Fruit fly (Drosophila melanogaster): ENCODE data around the gene Pxn.

The Pxn gene

dm6 chr3L:2632763-2633100 is 2.9 kb upstream of the Pxn start (continued):
- no peak for TF ChIP-seq CG11294 (GFP tag; IDR thresholded peaks at IDR 0.05)
- TF ChIP-seq CG8319 (GFP tag; optimal IDR thresholded peaks at IDR 0.05), result no peak
- TF ChIP-seq cyc (GFP tag; optimal IDR thresholded peaks at IDR 0.05), result no peak
- no peak for TF ChIP-seq svp (GFP tag)
- no peak for TF ChIP-seq CG31627 (GFP tag; optimal IDR thresholded peaks at IDR 0.05)
- no peak for TF ChIP-seq CG6792 (GFP tag; optimal IDR thresholded peaks at IDR 0.05)
- no peak for TF ChIP-seq Hr39 (GFP tag; optimal IDR thresholded peaks at IDR 0.05)
- no peak for TF ChIP-seq Blimp-1 (GFP tag; optimal IDR thresholded peaks at IDR 0.05)
- TF ChIP-seq vri (GFP tag; optimal IDR thresholded peaks at IDR 0.05), result no peak
- TF ChIP-seq fd85E (GFP tag; optimal IDR thresholded peaks at IDR 0.05), result no peak
- TF ChIP-seq lz (GFP tag; optimal IDR thresholded peaks at IDR 0.05), result no peak

dm6 chr3L:2632048-2632762 is 2.3 kb upstream of the Pxn start:
- TF ChIP-seq CG4318 (GFP tag; optimal IDR thresholded peaks at IDR 0.05) (no peak), CG16779 (tag; optimal IDR thresholded peaks at IDR 0.05) (no peak), fd59A (GFP tag; optimal IDR thresholded peaks at IDR 0.05) (no peak), CG6276 (GFP tag; optimal IDR thresholded peaks at IDR 0.05) (no peak), CG1621 (tag; optimal IDR thresholded peaks at IDR 0.05) (no peak), Eip75B (GFP tag; optimal IDR thresholded peaks at IDR 0.05) (no peak), Sox15 (GFP tag; optimal IDR thresholded peaks at IDR 0.05) (no peak), CG11294 (GFP tag; IDR thresholded peaks at IDR 0.05) (no peak), Ets96B (tag; optimal IDR thresholded peaks at IDR 0.05) (no peak), Eip78C (GFP tag) (peak; percentile 36), CG31627 (GFP tag; optimal IDR thresholded peaks at IDR 0.05) (no peak), salr (GFP tag; optimal IDR thresholded peaks at IDR 0.05) (no peak), CG8632 (GFP tag; optimal IDR thresholded peaks at IDR 0.05) (no peak), vri (GFP tag; optimal IDR thresholded peaks at IDR 0.05) (no peak), Sox14 (GFP tag; optimal IDR thresholded peaks at IDR 0.05) (peak; percentile 84), dac (GFP tag; optimal IDR thresholded peaks at IDR 0.05) (no peak), fkh (GFP tag; optimal IDR thresholded peaks at IDR 0.05) (no peak), dsx (GFP tag; optimal IDR thresholded peaks at IDR 0.05; ENCODE audit: poor library complexity, severe bottlenecking) (no peak), CG9139 (GFP tag; optimal IDR thresholded peaks at IDR 0.05) (peak; percentile 3), Sox102F (GFP tag; optimal IDR thresholded peaks at IDR 0.05) (no peak)

- TF ChIP-seq Met (GFP tag; optimal IDR thresholded peaks at IDR 0.05) (peak; percentile 70), acj6 (GFP tag; optimal IDR thresholded peaks at IDR 0.05) (peak; percentile 52), CG6792 (GFP tag; optimal IDR thresholded peaks at IDR 0.05) (peak; percentile 30), CG8632 (GFP tag; optimal IDR thresholded peaks at IDR 0.05) (peak; percentile 26), Sox102F (GFP tag; optimal IDR thresholded peaks at IDR 0.05) (peak; percentile 66), Hr38 (GFP tag; optimal IDR thresholded peaks at IDR 0.05) (no peak), Blimp-1 (GFP tag; optimal IDR thresholded peaks at IDR 0.05) (no peak), eg (GFP tag; IDR thresholded peaks at IDR 0.05) (peak; percentile 40; the same call in 1 of the 3 replicates), CG32006 (GFP tag; optimal IDR thresholded peaks at IDR 0.05) (peak; percentile 14), fd59A (GFP tag; optimal IDR thresholded peaks at IDR 0.05) (no peak), CG8319 (GFP tag; optimal IDR thresholded peaks at IDR 0.05) (peak; percentile 29), CG3919 (GFP tag; optimal IDR thresholded peaks at IDR 0.05) (peak; percentile 66), salr (GFP tag; optimal IDR thresholded peaks at IDR 0.05) (peak in 1 of 2 experiments; percentile 6), Gug (GFP tag; IDR thresholded peaks at IDR 0.05) (no peak), net (GFP tag; optimal IDR thresholded peaks at IDR 0.05) (peak; percentile 41), CG4318 (GFP tag; optimal IDR thresholded peaks at IDR 0.05) (no peak), CG7368 (GFP tag; optimal IDR thresholded peaks at IDR 0.05) (peak; percentile 34), Ets21C (GFP tag; optimal IDR thresholded peaks at IDR 0.05) (peak; percentile 20), CG31627 (GFP tag; optimal IDR thresholded peaks at IDR 0.05) (peak; percentile 54), cyc (GFP tag; optimal IDR thresholded peaks at IDR 0.05) (peak; percentile 61), spab (GFP tag; optimal IDR thresholded peaks at IDR 0.05) (no peak), Hr39 (GFP tag; optimal IDR thresholded peaks at IDR 0.05) (peak; percentile 34), achi (GFP tag; optimal IDR thresholded peaks at IDR 0.05) (peak; percentile 26), Smox (GFP tag; optimal IDR thresholded peaks at IDR 0.05) (peak; percentile 60), fd85E (GFP tag; optimal IDR thresholded peaks at IDR 0.05) (no peak), CG8119 (GFP tag; IDR thresholded peaks at IDR 0.05) (no peak), CG6854 (GFP tag; optimal IDR thresholded peaks at IDR 0.05) (no peak), Sox14 (GFP tag; optimal IDR thresholded peaks at IDR 0.05) (peak; percentile 57), lz (GFP tag; optimal IDR thresholded peaks at IDR 0.05) (peak; percentile 48), Ets96B (tag; optimal IDR thresholded peaks at IDR 0.05) (peak; percentile 30), vri (GFP tag; optimal IDR thresholded peaks at IDR 0.05) (peak; percentile 67), CG34406 (GFP tag; optimal IDR thresholded peaks at IDR 0.05) (peak; percentile 37), OdsH (GFP tag; optimal IDR thresholded peaks at IDR 0.05) (peak; percentile 61), topi (GFP tag; optimal IDR thresholded peaks at IDR 0.05) (peak; percentile 53)
Observed at dm6 chr3L:2631406-2631805, 1.5 kb upstream of the Pxn start, which contains the start of the genes CG42245 and MEP-1. Gene CG42245 (plus strand): TSS chr3L:2631715. Gene MEP-1 (plus strand): TSS chr3L:2631715.
